Worm (Caenorhabditis elegans): ENCODE data around the gene B0554.5.

The B0554.5 gene

ce11 chrV:424140-424539 lies at the start of gene B0554.5:
Gene B0554.5 (plus strand): TSS chrV:424440.
- TF ChIP-seq bed-3 (GFP tag; optimal IDR thresholded peaks at IDR 0.05): no peak
- TF ChIP-seq nhr-2 (tag; optimal IDR thresholded peaks at IDR 0.05): no peak
- TF ChIP-seq blmp-1 (tag; optimal IDR thresholded peaks at IDR 0.05): no peak
- no peak for TF ChIP-seq elt-1 (tag; optimal IDR thresholded peaks at IDR 0.05; ENCODE audit: borderline replicate concordance, insufficient read depth)
- TF ChIP-seq nhr-12 (tag; optimal IDR thresholded peaks at IDR 0.05): no peak
- no peak for TF ChIP-seq nhr-28 (tag; optimal IDR thresholded peaks at IDR 0.05)
- no peak for TF ChIP-seq unc-62 (GFP tag; optimal IDR thresholded peaks at IDR 0.05)
- TF ChIP-seq nhr-76 (tag; optimal IDR thresholded peaks at IDR 0.05): no peak
- TF ChIP-seq ceh-39 (tag; optimal IDR thresholded peaks at IDR 0.05): no peak
- TF ChIP-seq drap-1 (GFP tag; optimal IDR thresholded peaks at IDR 0.05): no peak
- TF ChIP-seq lin-13 (tag; optimal IDR thresholded peaks at IDR 0.05): no peak
- no peak for TF ChIP-seq elt-3 (tag; optimal IDR thresholded peaks at IDR 0.05)
- no peak for TF ChIP-seq unc-39 (tag; optimal IDR thresholded peaks at IDR 0.05)
- TF ChIP-seq zip-8 (tag; optimal IDR thresholded peaks at IDR 0.05): no peak
- TF ChIP-seq flh-1 (GFP tag; optimal IDR thresholded peaks at IDR 0.05): no peak
- TF ChIP-seq cnd-1 (tag; optimal IDR thresholded peaks at IDR 0.05): no peak
- no peak for TF ChIP-seq nhr-237 (tag; optimal IDR thresholded peaks at IDR 0.05)

- TF ChIP-seq blmp-1 (tag; optimal IDR thresholded peaks at IDR 0.05) (no peak), cnd-1 (tag; optimal IDR thresholded peaks at IDR 0.05) (no peak), ham-2 (GFP tag; optimal IDR thresholded peaks at IDR 0.05) (no peak), lsy-2 (tag; optimal IDR thresholded peaks at IDR 0.05) (no peak), nhr-12 (tag; optimal IDR thresholded peaks at IDR 0.05) (no peak), M03D4.4 (tag; optimal IDR thresholded peaks at IDR 0.05) (no peak), sptf-1 (tag; optimal IDR thresholded peaks at IDR 0.05) (no peak)
Measured at ce11 chrV:376790-377189, 47.5 kb upstream of the B0554.5 start.

ce11 chrV:378231-378630 lies 46.0 kb upstream of the B0554.5 start:
- TF ChIP-seq bed-3 (GFP tag; optimal IDR thresholded peaks at IDR 0.05): no peak
- no peak for TF ChIP-seq nhr-76 (tag; optimal IDR thresholded peaks at IDR 0.05)
- TF ChIP-seq mep-1 (tag; optimal IDR thresholded peaks at IDR 0.05): no peak
- TF ChIP-seq ces-1 (GFP tag; optimal IDR thresholded peaks at IDR 0.05): no peak
- TF ChIP-seq sptf-1 (tag; optimal IDR thresholded peaks at IDR 0.05): no peak
- no peak for TF ChIP-seq mab-5 (tag; optimal IDR thresholded peaks at IDR 0.05)

- TF ChIP-seq nhr-2 (tag; optimal IDR thresholded peaks at IDR 0.05) (no peak), unc-62 (GFP tag; optimal IDR thresholded peaks at IDR 0.05) (no peak), pha-4 (tag; optimal IDR thresholded peaks at IDR 0.05) (no peak), ceh-83 (GFP tag; optimal IDR thresholded peaks at IDR 0.05) (no peak), ham-2 (GFP tag; optimal IDR thresholded peaks at IDR 0.05) (no peak), elt-1 (tag; optimal IDR thresholded peaks at IDR 0.05; ENCODE audit: borderline replicate concordance, insufficient read depth) (no peak), mls-2 (tag; optimal IDR thresholded peaks at IDR 0.05) (no peak), snpc-4 (tag; optimal IDR thresholded peaks at IDR 0.05) (no peak), unc-39 (tag; optimal IDR thresholded peaks at IDR 0.05) (no peak), unc-120 (tag; optimal IDR thresholded peaks at IDR 0.05; ENCODE audit: poor library complexity, severe bottlenecking) (no peak), lsy-2 (tag; optimal IDR thresholded peaks at IDR 0.05) (no peak), tbx-8 (GFP tag; optimal IDR thresholded peaks at IDR 0.05) (no peak), flh-1 (GFP tag; optimal IDR thresholded peaks at IDR 0.05) (no peak), nhr-28 (tag; optimal IDR thresholded peaks at IDR 0.05) (no peak), zip-8 (tag; optimal IDR thresholded peaks at IDR 0.05) (no peak), M03D4.4 (tag; optimal IDR thresholded peaks at IDR 0.05) (no peak), ceh-39 (tag; optimal IDR thresholded peaks at IDR 0.05) (no peak), drap-1 (GFP tag; optimal IDR thresholded peaks at IDR 0.05) (no peak), blmp-1 (tag; optimal IDR thresholded peaks at IDR 0.05) (no peak), ces-1 (GFP tag; optimal IDR thresholded peaks at IDR 0.05) (no peak)
Measured at ce11 chrV:380186-380585, 44.1 kb upstream of the B0554.5 start, which contains the start of gene mltn-8. Gene mltn-8 (minus strand): TSS chrV:380286.

ce11 chrV:381227-381950 lies 42.9 kb upstream of the B0554.5 start, which contains the start of gene ZK6.8:
Gene ZK6.8 (plus strand): TSS chrV:381908.
- no peak for TF ChIP-seq ceh-39 (tag; optimal IDR thresholded peaks at IDR 0.05)
- no peak for TF ChIP-seq lsy-2 (tag; optimal IDR thresholded peaks at IDR 0.05)
- TF ChIP-seq ztf-11 (tag; optimal IDR thresholded peaks at IDR 0.05): no peak
- no peak for TF ChIP-seq lin-13 (tag; optimal IDR thresholded peaks at IDR 0.05)
- TF ChIP-seq unc-62 (GFP tag; optimal IDR thresholded peaks at IDR 0.05): no peak
- TF ChIP-seq hlh-1 (tag; optimal IDR thresholded peaks at IDR 0.05): no peak
- no peak for TF ChIP-seq nhr-12 (tag; optimal IDR thresholded peaks at IDR 0.05)
- TF ChIP-seq nhr-2 (tag; optimal IDR thresholded peaks at IDR 0.05): no peak
- no peak for TF ChIP-seq sptf-1 (tag; optimal IDR thresholded peaks at IDR 0.05)

All from whole organism, mixed stage, embryonic.